Worm (Caenorhabditis elegans): ENCODE measurements around the gene emg-1.

emg-1 gene

ce11 chrIII:10652833-10653232, 3.5 kb downstream of the emg-1 start:
- TF ChIP-seq ztf-4 (tag; optimal IDR thresholded peaks at IDR 0.05) (no peak), ceh-28 (tag; optimal IDR thresholded peaks at IDR 0.05) (no peak), jun-1 (tag; optimal IDR thresholded peaks at IDR 0.05) (no peak), mml-1 (tag; optimal IDR thresholded peaks at IDR 0.05) (no peak), aly-2 (tag; optimal IDR thresholded peaks at IDR 0.05) (no peak), daf-12 (tag; optimal IDR thresholded peaks at IDR 0.05) (no peak)

- TF ChIP-seq nhr-76 (tag; optimal IDR thresholded peaks at IDR 0.05) (no peak), lin-15B (tag; optimal IDR thresholded peaks at IDR 0.05) (peak; percentile 13)
These were observed 4.2 kb downstream of the emg-1 start for ce11 chrIII:10653479-10653878.

- TF ChIP-seq ztf-11 (tag; optimal IDR thresholded peaks at IDR 0.05) (no peak), fkh-10 (GFP tag; optimal IDR thresholded peaks at IDR 0.05) (no peak)
These were observed 5.4 kb downstream of the emg-1 start, which contains the start of gene cnt-2 for ce11 chrIII:10654718-10655117. Gene cnt-2 (plus strand): TSS chrIII:10655018.

ce11 chrIII:10656069-10656468, 6.8 kb downstream of the emg-1 start:
- no peak for TF ChIP-seq fkh-10 (GFP tag; optimal IDR thresholded peaks at IDR 0.05)
- peak; percentile 60 for TF ChIP-seq elt-2 (tag; optimal IDR thresholded peaks at IDR 0.05)
- no peak for TF ChIP-seq lin-15B (tag; optimal IDR thresholded peaks at IDR 0.05)
- TF ChIP-seq pha-4 (tag; optimal IDR thresholded peaks at IDR 0.05): peak; percentile 17

ce11 chrIII:10657661-10658060, 8.3 kb downstream of the emg-1 start:
- TF ChIP-seq hmg-11 (tag; optimal IDR thresholded peaks at IDR 0.05) (peak; percentile 10), nhr-12 (tag; optimal IDR thresholded peaks at IDR 0.05) (no peak)

- TF ChIP-seq lsy-12 (tag; optimal IDR thresholded peaks at IDR 0.05) (no peak), nfya-1 (tag; optimal IDR thresholded peaks at IDR 0.05; ENCODE audit: insufficient read depth) (peak; percentile 99), skn-1 (tag; optimal IDR thresholded peaks at IDR 0.05) (no peak), nhr-25 (tag; optimal IDR thresholded peaks at IDR 0.05) (no peak), daf-12 (tag; optimal IDR thresholded peaks at IDR 0.05) (no peak)
These were observed 9.1 kb downstream of the emg-1 start for ce11 chrIII:10658394-10658793.

ce11 chrIII:10661292-10661691, 12.0 kb downstream of the emg-1 start:
- TF ChIP-seq R02D3.7 (tag; optimal IDR thresholded peaks at IDR 0.05) (no peak), elt-3 (tag; optimal IDR thresholded peaks at IDR 0.05) (no peak), nhr-23 (tag; optimal IDR thresholded peaks at IDR 0.05) (peak; percentile 8), nhr-237 (tag; optimal IDR thresholded peaks at IDR 0.05) (no peak), skn-1 (tag; optimal IDR thresholded peaks at IDR 0.05) (no peak), fkh-2 (tag; optimal IDR thresholded peaks at IDR 0.05) (no peak), lin-39 (tag; optimal IDR thresholded peaks at IDR 0.05) (peak; percentile 37), egl-5 (tag; optimal IDR thresholded peaks at IDR 0.05) (no peak), nhr-25 (tag; optimal IDR thresholded peaks at IDR 0.05) (peak; percentile 57), ceh-28 (tag; optimal IDR thresholded peaks at IDR 0.05) (no peak)

ce11 chrIII:10666640-10667039, 17.3 kb downstream of the emg-1 start:
- TF ChIP-seq nhr-25 (tag; optimal IDR thresholded peaks at IDR 0.05) (no peak), hmg-11 (tag; optimal IDR thresholded peaks at IDR 0.05) (no peak), jun-1 (tag; optimal IDR thresholded peaks at IDR 0.05) (no peak), mdl-1 (tag; optimal IDR thresholded peaks at IDR 0.05) (no peak)

- TF ChIP-seq tbx-2 (tag; optimal IDR thresholded peaks at IDR 0.05) (no peak), skn-1 (tag; optimal IDR thresholded peaks at IDR 0.05) (no peak)
These were observed 22.6 kb downstream of the emg-1 start for ce11 chrIII:10671894-10672293.

Data from whole organism, L3 larva.